Fruit fly (Drosophila melanogaster): ENCODE measurements around the gene Mp.

Mp gene

DNA sequence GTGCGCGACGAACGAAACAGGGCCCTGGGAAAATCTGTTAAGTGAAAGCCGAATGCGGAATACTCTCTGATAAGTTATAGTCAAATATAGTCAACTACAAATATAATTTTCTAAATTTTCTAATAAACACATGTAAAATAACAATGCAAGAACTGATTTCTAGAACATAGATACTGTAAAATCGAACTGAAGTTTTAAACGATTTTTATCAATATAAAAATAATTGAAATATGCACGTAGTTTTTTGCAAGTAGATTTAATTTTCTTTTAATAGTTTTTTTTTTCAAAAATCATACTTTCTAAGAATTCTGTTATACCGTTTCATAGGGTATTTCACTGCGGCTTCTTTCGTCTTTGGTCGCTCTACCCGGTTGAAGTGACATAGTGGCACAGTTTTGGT, 9.7 kb downstream of the Mp start (continued):
- TF ChIP-seq Awh (GFP tag; IDR thresholded peaks at IDR 0.05): peak; percentile 54; the same call in 1 of the 2 replicates
- TF ChIP-seq pros (GFP tag; optimal IDR thresholded peaks at IDR 0.05): peak; percentile 16
- peak; percentile 78 for TF ChIP-seq CG10543 (GFP tag; optimal IDR thresholded peaks at IDR 0.05)
- peak; percentile 96 for TF ChIP-seq dmrt99B (tag; optimal IDR thresholded peaks at IDR 0.05)
- peak; percentile 56; the same call in 1 of the 2 replicates for TF ChIP-seq H2.0 (GFP tag; IDR thresholded peaks at IDR 0.05)
- TF ChIP-seq pum (GFP tag; optimal IDR thresholded peaks at IDR 0.05): peak; percentile 44
- peak; percentile 55 for TF ChIP-seq Deaf1 (tag; optimal IDR thresholded peaks at IDR 0.05)
- peak; percentile 70 for TF ChIP-seq CG9817 (tag; optimal IDR thresholded peaks at IDR 0.05)
- TF ChIP-seq Camta (GFP tag; optimal IDR thresholded peaks at IDR 0.05): peak; percentile 81
- TF ChIP-seq shn (GFP tag; optimal IDR thresholded peaks at IDR 0.05): no peak
- TF ChIP-seq gt (GFP tag; IDR thresholded peaks at IDR 0.05): peak; percentile 55; the same call in 1 of the 2 replicates
- peak; percentile 51 for TF ChIP-seq Hmx (GFP tag; optimal IDR thresholded peaks at IDR 0.05)
- peak; percentile 1 for TF ChIP-seq TFAM (GFP tag; optimal IDR thresholded peaks at IDR 0.05)
- TF ChIP-seq Asciz (GFP tag; optimal IDR thresholded peaks at IDR 0.05): peak; percentile 92
- TF ChIP-seq zfh2 (GFP tag; optimal IDR thresholded peaks at IDR 0.05): no peak
- TF ChIP-seq aop (GFP tag; IDR thresholded peaks at IDR 0.05): no peak
- TF ChIP-seq CG33213 (GFP tag; optimal IDR thresholded peaks at IDR 0.05): no peak
- no peak for TF ChIP-seq wdn (GFP tag; IDR thresholded peaks at IDR 0.05)
- peak; percentile 24 for TF ChIP-seq CG30431 (GFP tag; optimal IDR thresholded peaks at IDR 0.05)
- no peak for TF ChIP-seq zen (tag; optimal IDR thresholded peaks at IDR 0.05)
- TF ChIP-seq MESR4 (GFP tag; optimal IDR thresholded peaks at IDR 0.05): no peak
- peak; percentile 65 for TF ChIP-seq CG15696 (tag; optimal IDR thresholded peaks at IDR 0.05)
- TF ChIP-seq CG8089 (GFP tag; optimal IDR thresholded peaks at IDR 0.05): peak; percentile 18
- peak; percentile 89 for TF ChIP-seq CG15601 (tag; optimal IDR thresholded peaks at IDR 0.05)
- TF ChIP-seq nom (GFP tag; optimal IDR thresholded peaks at IDR 0.05): no peak
- TF ChIP-seq ATbp (GFP tag; optimal IDR thresholded peaks at IDR 0.05): peak; percentile 65
- peak; percentile 7 for TF ChIP-seq CG8944 (GFP tag; optimal IDR thresholded peaks at IDR 0.05)
- TF ChIP-seq az2 (GFP tag; optimal IDR thresholded peaks at IDR 0.05): peak; percentile 79
- peak; percentile 83 for TF ChIP-seq sqz (GFP tag; optimal IDR thresholded peaks at IDR 0.05)
- TF ChIP-seq lab (GFP tag; optimal IDR thresholded peaks at IDR 0.05): peak; percentile 84
- TF ChIP-seq E2f2 (GFP tag; IDR thresholded peaks at IDR 0.05): peak; percentile 55; the same call in 1 of the 2 replicates
- TF ChIP-seq gcm2 (GFP tag; optimal IDR thresholded peaks at IDR 0.05): peak; percentile 52
- no peak for TF ChIP-seq pb (GFP tag; optimal IDR thresholded peaks at IDR 0.05)
- peak; percentile 79 for TF ChIP-seq gcm (GFP tag; optimal IDR thresholded peaks at IDR 0.05)
- peak; percentile 28 for TF ChIP-seq CG13894 (tag; optimal IDR thresholded peaks at IDR 0.05)
- peak; percentile 49; the same call in 1 of the 2 replicates for TF ChIP-seq CG32532 (GFP tag; IDR thresholded peaks at IDR 0.05)
- TF ChIP-seq CG31441 (GFP tag; IDR thresholded peaks at IDR 0.05): peak; percentile 94
- TF ChIP-seq CG2712 (tag; optimal IDR thresholded peaks at IDR 0.05): peak; percentile 85
- peak; percentile 50; the same call in 2 of the 3 replicates for TF ChIP-seq B-H1 (GFP tag; IDR thresholded peaks at IDR 0.05)
- no peak for TF ChIP-seq pan (optimal IDR thresholded peaks at IDR 0.05)
- peak in 1 of 2 experiments; percentile 74 for TF ChIP-seq pan (GFP tag; optimal IDR thresholded peaks at IDR 0.05 in 1 of 2, IDR thresholded peaks at IDR 0.05 in 1 of 2)
- peak; percentile 29; the same call in 1 of the 2 replicates for TF ChIP-seq bowl (GFP tag; IDR thresholded peaks at IDR 0.05)
- peak; percentile 75 for TF ChIP-seq tio (GFP tag; optimal IDR thresholded peaks at IDR 0.05)
- TF ChIP-seq CG32767 (GFP tag; IDR thresholded peaks at IDR 0.05): peak; percentile 61
- TF ChIP-seq tgo (GFP tag; IDR thresholded peaks at IDR 0.05): peak; percentile 77
- TF ChIP-seq lov (optimal IDR thresholded peaks at IDR 0.05): no peak
- TF ChIP-seq lov (GFP tag; IDR thresholded peaks at IDR 0.05): peak; percentile 41; the same call in 1 of the 3 replicates
- peak; percentile 72 for TF ChIP-seq CG12219 (GFP tag; optimal IDR thresholded peaks at IDR 0.05)
- TF ChIP-seq NC2β (GFP tag; optimal IDR thresholded peaks at IDR 0.05): no peak
- no peak for TF ChIP-seq Taf1 (GFP tag; IDR thresholded peaks at IDR 0.05)
- TF ChIP-seq Lpt (GFP tag; optimal IDR thresholded peaks at IDR 0.05): no peak
- peak; percentile 86 for TF ChIP-seq Hr3 (GFP tag; optimal IDR thresholded peaks at IDR 0.05)
